Fruit fly (Drosophila melanogaster): ENCODE measurements around the gene CG8031.

The CG8031 gene

dm6 chr3R:13038075-13038474 is 27.0 kb upstream of the CG8031 start, which contains the start of gene CG11668:
CG11668 (plus strand) TSS chr3R:13038375.
- TF ChIP-seq Dip2 (GFP tag; IDR thresholded peaks at IDR 0.05) (no peak), bowl (GFP tag; IDR thresholded peaks at IDR 0.05) (no peak), Neu2 (GFP tag; optimal IDR thresholded peaks at IDR 0.05; ENCODE audit: borderline replicate concordance) (no peak), CG14050 (GFP tag; IDR thresholded peaks at IDR 0.05) (no peak), HmgD (GFP tag; optimal IDR thresholded peaks at IDR 0.05) (no peak), CG14441 (GFP tag; IDR thresholded peaks at IDR 0.05) (no peak), sens (GFP tag) (no peak), p53 (GFP tag; optimal IDR thresholded peaks at IDR 0.05) (no peak), Atf3 (GFP tag; optimal IDR thresholded peaks at IDR 0.05) (no peak)

dm6 chr3R:13036064-13036463 is 25.0 kb upstream of the CG8031 start:
- TF ChIP-seq twi (tag; optimal IDR thresholded peaks at IDR 0.05) (peak; percentile 94), HmgD (GFP tag; optimal IDR thresholded peaks at IDR 0.05) (no peak)

- TF ChIP-seq Fer2 (tag; optimal IDR thresholded peaks at IDR 0.05) (no peak), CG16863 (GFP tag; optimal IDR thresholded peaks at IDR 0.05) (no peak), PHDP (tag; optimal IDR thresholded peaks at IDR 0.05) (no peak), Dip2 (GFP tag; IDR thresholded peaks at IDR 0.05) (0 out of 2 replicates have a peak, but pooled peaks have one; percentile 17), trh (GFP tag; optimal IDR thresholded peaks at IDR 0.05) (no peak), CG17385 (GFP tag; optimal IDR thresholded peaks at IDR 0.05) (no peak), CG18011 (GFP tag; optimal IDR thresholded peaks at IDR 0.05) (no peak), Abd-B (GFP tag; optimal IDR thresholded peaks at IDR 0.05) (no peak), MESR4 (GFP tag; optimal IDR thresholded peaks at IDR 0.05) (no peak), Myb (GFP tag; optimal IDR thresholded peaks at IDR 0.05) (no peak), BEAF-32 (GFP tag; optimal IDR thresholded peaks at IDR 0.05) (no peak), CG8478 (optimal IDR thresholded peaks at IDR 0.05) (peak; percentile 68), CG6689 (GFP tag; IDR thresholded peaks at IDR 0.05) (no peak), CG18764 (GFP tag; optimal IDR thresholded peaks at IDR 0.05) (no peak), Ets65A (GFP tag) (no peak), Xbp1 (GFP tag; optimal IDR thresholded peaks at IDR 0.05) (no peak), H15 (GFP tag; IDR thresholded peaks at IDR 0.05) (0 out of 3 replicates have a peak, but pooled peaks have one; percentile 27), shn (GFP tag; optimal IDR thresholded peaks at IDR 0.05) (no peak), NC2α (GFP tag; optimal IDR thresholded peaks at IDR 0.05) (no peak), CG9437 (GFP tag; optimal IDR thresholded peaks at IDR 0.05) (no peak), p53 (GFP tag; optimal IDR thresholded peaks at IDR 0.05) (no peak), CG6175 (GFP tag; IDR thresholded peaks at IDR 0.05) (no peak), CG15479 (GFP tag; optimal IDR thresholded peaks at IDR 0.05) (no peak), jigr1 (GFP tag; IDR thresholded peaks at IDR 0.05) (no peak), seq (GFP tag; IDR thresholded peaks at IDR 0.05) (no peak), CG14710 (tag; optimal IDR thresholded peaks at IDR 0.05) (no peak), CG3995 (GFP tag; optimal IDR thresholded peaks at IDR 0.05) (no peak), CG10654 (GFP tag; optimal IDR thresholded peaks at IDR 0.05) (no peak), CG33557 (GFP tag; optimal IDR thresholded peaks at IDR 0.05) (no peak), cad (GFP tag; optimal IDR thresholded peaks at IDR 0.05) (no peak), CG11504 (tag; optimal IDR thresholded peaks at IDR 0.05) (no peak), Deaf1 (tag; optimal IDR thresholded peaks at IDR 0.05) (no peak), sens-2 (GFP tag; IDR thresholded peaks at IDR 0.05) (no peak), corto (GFP tag; optimal IDR thresholded peaks at IDR 0.05) (no peak), Hr3 (GFP tag; optimal IDR thresholded peaks at IDR 0.05) (no peak), Mad (GFP tag; optimal IDR thresholded peaks at IDR 0.05) (no peak), CG2129 (GFP tag; IDR thresholded peaks at IDR 0.05; ENCODE audit: partially characterized antibody) (no peak), Med (GFP tag) (peak; percentile 59), pho (GFP tag; optimal IDR thresholded peaks at IDR 0.05) (no peak), CG6272 (GFP tag; IDR thresholded peaks at IDR 0.05) (no peak), z (GFP tag; IDR thresholded peaks at IDR 0.05) (0 out of 3 replicates have a peak, but pooled peaks have one; percentile 29)
Measured at dm6 chr3R:13033670-13034069, 22.6 kb upstream of the CG8031 start.
